Fruit fly (Drosophila melanogaster) whole organism, prepupa: ENCODE results near the gene CG13837.

ENCODE experiments used
- Blimp-1 ChIP-seq: fragments of 200-800 bp; sonication (Bioruptor generic); optimal IDR thresholded peaks from 3 replicates; lab custom pipeline; 2017; ENCODE audit warnings: missing biosample characterization, missing genetic modification characterization, mild to moderate bottlenecking, moderate library complexity, missing genetic modification reagents
- CG10669 ChIP-seq: fragments of 200-800 bp; sonication (Bioruptor generic); optimal IDR thresholded peaks from 3 replicates; lab custom pipeline; 2018; ENCODE audit warnings: missing biosample characterization, mild to moderate bottlenecking, missing genetic modification characterization, moderate library complexity
- CG11294 ChIP-seq: fragments of 200-800 bp; sonication (Bioruptor generic); IDR thresholded peaks from 2 replicates; pipeline ENCODE4 v1.3.6; 2022; ENCODE audit warnings: missing biosample characterization, missing genetic modification characterization
- CG11762 ChIP-seq: fragments of 200-800 bp; sonication (Bioruptor generic); optimal IDR thresholded peaks from 3 replicates; lab custom pipeline; 2016; ENCODE audit warnings: missing biosample characterization, missing genetic modification characterization; ENCODE audit not compliant: insufficient read depth
- CG15336 ChIP-seq: fragments of 200-800 bp; sonication (Bioruptor generic); IDR thresholded peaks from 2 replicates; pipeline ENCODE4 v1.3.6; 2022; ENCODE audit warnings: missing biosample characterization, missing genetic modification characterization
- CG1621 ChIP-seq: fragments of 200-800 bp; sonication (Bioruptor generic); optimal IDR thresholded peaks from 3 replicates; lab custom pipeline; 2018; ENCODE audit warnings: missing biosample characterization, mild to moderate bottlenecking, missing genetic modification characterization
- CG16779 ChIP-seq: fragments of 200-800 bp; sonication (Bioruptor generic); optimal IDR thresholded peaks from 3 replicates; lab custom pipeline; 2017; ENCODE audit warnings: missing biosample characterization, mild to moderate bottlenecking, missing genetic modification characterization
- CG31627 ChIP-seq: fragments of 200-800 bp; sonication (Bioruptor generic); optimal IDR thresholded peaks from 3 replicates; lab custom pipeline; 2016; ENCODE audit warnings: missing biosample characterization, missing genetic modification characterization
- CG32006 ChIP-seq: fragments of 200-800 bp; sonication (Bioruptor generic); optimal IDR thresholded peaks from 3 replicates; lab custom pipeline; 2017; ENCODE audit warnings: missing biosample characterization, mild to moderate bottlenecking, missing genetic modification characterization
- CG34406 ChIP-seq: fragments of 200-800 bp; sonication (Bioruptor generic); optimal IDR thresholded peaks from 3 replicates; lab custom pipeline; 2016; ENCODE audit warnings: missing biosample characterization, missing genetic modification characterization
- CG3919 ChIP-seq: fragments of 200-800 bp; sonication (Bioruptor generic); optimal IDR thresholded peaks from 3 replicates; lab custom pipeline; 2016; ENCODE audit warnings: missing biosample characterization, missing genetic modification characterization
- CG6163 ChIP-seq: fragments of 200-800 bp; sonication (Bioruptor generic); IDR thresholded peaks from 3 replicates; pipeline ENCODE4 v1.3.6; 2022; ENCODE audit warnings: missing biosample characterization, missing genetic modification characterization
- CG6276 ChIP-seq: fragments of 200-800 bp; sonication (Bioruptor generic); optimal IDR thresholded peaks from 2 replicates; lab custom pipeline; 2017; ENCODE audit warnings: missing biosample characterization, mild to moderate bottlenecking, missing genetic modification characterization
- CG6792 ChIP-seq: fragments of 200-800 bp; sonication (Bioruptor generic); optimal IDR thresholded peaks from 3 replicates; lab custom pipeline; 2016; ENCODE audit warnings: missing biosample characterization, missing genetic modification characterization
- CG6854 ChIP-seq: fragments of 200-800 bp; sonication (Bioruptor generic); optimal IDR thresholded peaks from 2 replicates; lab custom pipeline; 2017; ENCODE audit warnings: missing biosample characterization, mild to moderate bottlenecking, missing genetic modification characterization
- CG7368 ChIP-seq: fragments of 200-800 bp; sonication (Bioruptor generic); optimal IDR thresholded peaks from 3 replicates; lab custom pipeline; 2016; ENCODE audit warnings: missing biosample characterization, missing genetic modification characterization
- CG8119 ChIP-seq: fragments of 200-800 bp; sonication (Bioruptor generic); IDR thresholded peaks from 3 replicates; pipeline ENCODE4 v1.3.6; 2022; ENCODE audit warnings: missing biosample characterization, missing genetic modification characterization
- CG8319 ChIP-seq: fragments of 200-800 bp; sonication (Bioruptor generic); optimal IDR thresholded peaks from 3 replicates; lab custom pipeline; 2016; ENCODE audit warnings: missing biosample characterization, missing genetic modification characterization
- CG8632 ChIP-seq: fragments of 200-800 bp; sonication (Bioruptor generic); optimal IDR thresholded peaks from 3 replicates; lab custom pipeline; 2016; ENCODE audit warnings: missing biosample characterization, missing genetic modification characterization
- CG9139 ChIP-seq: fragments of 200-800 bp; sonication (Bioruptor generic); optimal IDR thresholded peaks from 3 replicates; lab custom pipeline; 2017; ENCODE audit warnings: missing biosample characterization, mild to moderate bottlenecking, missing genetic modification characterization
- Eip75B ChIP-seq: fragments of 200-800 bp; sonication (Bioruptor generic); optimal IDR thresholded peaks from 3 replicates; lab custom pipeline; 2016; ENCODE audit warnings: missing biosample characterization, missing genetic modification characterization
- Hr38 ChIP-seq: sonication (Bioruptor generic); optimal IDR thresholded peaks from 2 replicates; lab custom pipeline; 2016; ENCODE audit warnings: missing biosample characterization, missing genetic modification characterization
- Hr39 ChIP-seq: fragments of 200-800 bp; sonication (Bioruptor generic); optimal IDR thresholded peaks from 2 replicates; lab custom pipeline; 2016; ENCODE audit warnings: missing biosample characterization, missing genetic modification characterization
- Hr4 ChIP-seq: fragments of 200-800 bp; sonication (Bioruptor generic); optimal IDR thresholded peaks from 3 replicates; lab custom pipeline; 2016; ENCODE audit warnings: missing biosample characterization, missing genetic modification characterization
- OdsH ChIP-seq: fragments of 200-800 bp; sonication (Bioruptor generic); optimal IDR thresholded peaks from 3 replicates; lab custom pipeline; 2016; ENCODE audit warnings: missing biosample characterization, missing genetic modification characterization
- Smox ChIP-seq: fragments of 200-800 bp; sonication (Bioruptor generic); optimal IDR thresholded peaks from 3 replicates; lab custom pipeline; 2016; ENCODE audit warnings: missing biosample characterization, missing genetic modification characterization
- Sox102F ChIP-seq: fragments of 200-800 bp; sonication (Bioruptor generic); optimal IDR thresholded peaks from 2 replicates; lab custom pipeline; 2016; ENCODE audit warnings: missing biosample characterization, mild to moderate bottlenecking, missing genetic modification characterization
- Sox14 ChIP-seq: fragments of 200-800 bp; sonication (Bioruptor generic); optimal IDR thresholded peaks from 3 replicates; lab custom pipeline; 2016; ENCODE audit warnings: missing biosample characterization, missing genetic modification characterization
- Sox15 ChIP-seq: fragments of 200-800 bp; sonication (Bioruptor generic); optimal IDR thresholded peaks from 3 replicates; lab custom pipeline; 2016; ENCODE audit warnings: missing biosample characterization, missing genetic modification characterization
- achi ChIP-seq: fragments of 200-800 bp; sonication (Bioruptor generic); optimal IDR thresholded peaks from 3 replicates; lab custom pipeline; 2016; ENCODE audit warnings: missing biosample characterization, missing genetic modification characterization
- acj6 ChIP-seq: fragments of 200-800 bp; sonication (Bioruptor generic); optimal IDR thresholded peaks from 3 replicates; lab custom pipeline; 2016; ENCODE audit warnings: missing biosample characterization, missing genetic modification characterization
- cyc ChIP-seq: fragments of 200-800 bp; sonication (Bioruptor generic); optimal IDR thresholded peaks from 3 replicates; lab custom pipeline; 2016; ENCODE audit warnings: missing biosample characterization, missing genetic modification characterization
- dac ChIP-seq: fragments of 200-800 bp; sonication (Bioruptor generic); optimal IDR thresholded peaks from 2 replicates; lab custom pipeline; 2017; ENCODE audit warnings: missing biosample characterization, mild to moderate bottlenecking, missing genetic modification characterization
- dsx ChIP-seq: fragments of 200-800 bp; optimal IDR thresholded peaks from 3 replicates; lab custom pipeline; 2019; ENCODE audit warnings: missing biosample characterization, mild to moderate bottlenecking, missing genetic modification characterization, moderate library complexity; ENCODE audit not compliant: poor library complexity, severe bottlenecking
- esn ChIP-seq: fragments of 200-800 bp; sonication (Bioruptor generic); optimal IDR thresholded peaks from 2 replicates; lab custom pipeline; 2016; ENCODE audit warnings: missing biosample characterization, mild to moderate bottlenecking, missing genetic modification characterization, moderate library complexity
- fd59A ChIP-seq: fragments of 200-800 bp; sonication (Bioruptor generic); optimal IDR thresholded peaks from 2 replicates; lab custom pipeline; 2017; ENCODE audit warnings: missing biosample characterization, mild to moderate bottlenecking, missing genetic modification characterization, missing genetic modification reagents
- fd85E ChIP-seq: fragments of 200-800 bp; sonication (Bioruptor generic); optimal IDR thresholded peaks from 3 replicates; lab custom pipeline; 2016; ENCODE audit warnings: missing biosample characterization, missing genetic modification characterization
- fkh ChIP-seq: fragments of 200-800 bp; sonication (Bioruptor generic); optimal IDR thresholded peaks from 3 replicates; lab custom pipeline; 2017; ENCODE audit warnings: missing biosample characterization, mild to moderate bottlenecking, missing genetic modification characterization, moderate library complexity
- net ChIP-seq: fragments of 200-800 bp; sonication (Bioruptor generic); optimal IDR thresholded peaks from 3 replicates; lab custom pipeline; 2016; ENCODE audit warnings: missing biosample characterization, missing genetic modification characterization
- pdm3 ChIP-seq: fragments of 200-800 bp; sonication (Bioruptor generic); optimal IDR thresholded peaks from 3 replicates; lab custom pipeline; 2016; ENCODE audit warnings: missing biosample characterization, missing genetic modification characterization
- salr ChIP-seq, 2 experiments: fragments of 200-800 bp; sonication (Bioruptor generic); optimal IDR thresholded peaks; 3 replicates each; lab custom pipeline; 2016 to 2018; ENCODE audit warnings: missing biosample characterization in 2 of 2, missing genetic modification characterization in 2 of 2, mild to moderate bottlenecking in 1 of 2
- spab ChIP-seq: fragments of 200-800 bp; sonication (Bioruptor generic); optimal IDR thresholded peaks from 2 replicates; lab custom pipeline; 2017; ENCODE audit warnings: missing biosample characterization, mild to moderate bottlenecking, missing genetic modification characterization, missing genetic modification reagents
- ss ChIP-seq, 2 experiments: fragments of 200-800 bp; sonication (Bioruptor generic); optimal IDR thresholded peaks; 2 replicates in 1 of 2; 3 replicates in 1 of 2; lab custom pipeline; 2017 to 2018; ENCODE audit warnings: mild to moderate bottlenecking in 2 of 2, missing biosample characterization in 2 of 2, missing genetic modification characterization in 2 of 2, moderate library complexity in 1 of 2
- topi ChIP-seq: fragments of 200-800 bp; sonication (Bioruptor generic); optimal IDR thresholded peaks from 3 replicates; lab custom pipeline; 2016; ENCODE audit warnings: missing biosample characterization, missing genetic modification characterization

Gene CG13837

DNA sequence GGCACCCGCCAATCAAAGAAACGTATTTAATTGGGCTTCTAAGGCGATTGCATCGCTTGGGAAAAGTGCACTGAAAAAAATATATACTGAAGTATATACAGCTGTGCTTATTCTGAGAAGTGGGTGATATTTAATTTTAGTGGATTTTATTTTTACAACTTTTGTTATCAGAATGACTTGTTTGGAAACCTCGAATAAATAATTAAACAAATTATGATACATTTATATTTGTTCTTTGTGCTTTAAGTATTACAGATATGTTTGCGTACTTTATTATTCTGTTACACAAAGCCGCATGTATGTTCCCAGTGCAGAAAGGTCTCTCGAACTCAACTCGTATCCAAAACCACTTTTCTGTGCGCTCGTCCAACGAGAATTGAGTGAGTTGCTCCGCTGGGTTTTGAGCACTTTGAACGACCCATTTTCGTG is 4.9 kb downstream of the CG13837 start (continued):
- peak; percentile 91 for TF ChIP-seq CG34406 (GFP tag; lab: Kevin White, UChicago)
- TF ChIP-seq fd59A (GFP tag; lab: Kevin White, UChicago) = peak; percentile 73
- TF ChIP-seq CG8119 = peak; percentile 92
- TF ChIP-seq fkh (GFP tag; lab: Kevin White, UChicago) = peak; percentile 67
- TF ChIP-seq Sox14 (GFP tag; lab: Kevin White, UChicago) = peak; percentile 87
- TF ChIP-seq CG10669 (GFP tag; lab: Kevin White, UChicago) = peak; percentile 79
- TF ChIP-seq fd85E (GFP tag; lab: Kevin White, UChicago) = no peak
- peak; percentile 67 for TF ChIP-seq CG8319
- TF ChIP-seq achi (GFP tag; lab: Kevin White, UChicago) = peak; percentile 89
- peak; percentile 85 for TF ChIP-seq CG31627
- peak; percentile 72 for TF ChIP-seq Blimp-1 (GFP tag; lab: Kevin White, UChicago)
- no peak for TF ChIP-seq Hr38
- peak; percentile 79 for TF ChIP-seq Hr39 (GFP tag; lab: Kevin White, UChicago)
- peak; percentile 22 to 92 for TF ChIP-seq salr (GFP tag; optimal IDR thresholded peaks at IDR 0.05; lab: Kevin White, UChicago)
- TF ChIP-seq Sox102F (GFP tag; lab: Kevin White, UChicago) = peak; percentile 74
- peak; percentile 62 to 71 for TF ChIP-seq ss (GFP tag; optimal IDR thresholded peaks at IDR 0.05; lab: Kevin White, UChicago)
- peak; percentile 68; the same call in 2 of the 3 replicates for TF ChIP-seq CG6163 (GFP tag; lab: Robert Waterston, UW)

DNA sequence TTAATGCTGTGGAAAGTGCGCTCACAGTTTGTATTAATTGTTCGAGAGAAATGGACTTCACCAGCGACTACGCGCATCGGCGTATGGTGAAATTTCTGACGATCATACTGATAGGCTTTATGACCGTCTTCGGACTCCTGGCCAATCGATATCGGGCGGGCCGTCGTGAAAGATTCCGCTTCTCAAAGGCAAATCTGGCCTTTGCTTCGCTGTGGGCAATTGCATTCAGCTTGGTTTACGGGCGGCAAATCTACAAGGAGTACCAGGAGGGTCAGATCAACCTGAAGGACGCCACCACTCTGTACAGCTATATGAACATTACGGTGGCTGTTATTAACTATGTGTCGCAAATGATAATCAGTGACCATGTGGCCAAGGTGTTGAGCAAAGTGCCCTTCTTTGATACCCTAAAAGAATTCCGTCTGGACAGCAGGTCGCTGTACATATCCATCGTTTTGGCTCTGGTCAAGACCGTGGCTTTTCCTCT is 7.9 kb downstream of the CG13837 start, which contains the start of gene Gr94a:
Gene Gr94a (plus strand): TSS at position 51 of the 487 bp plus-strand sequence.
- TF ChIP-seq Hr38 (no peak), CG31627 (no peak), spab (GFP tag; lab: Kevin White, UChicago) (no peak), net (GFP tag; lab: Kevin White, UChicago) (no peak), CG6792 (no peak), Smox (GFP tag; lab: Kevin White, UChicago) (no peak), CG34406 (GFP tag; lab: Kevin White, UChicago) (no peak), OdsH (GFP tag; lab: Kevin White, UChicago) (no peak), fd59A (GFP tag; lab: Kevin White, UChicago) (no peak), topi (GFP tag; lab: Kevin White, UChicago) (no peak), CG11294 (no peak), CG3919 (GFP tag; lab: Kevin White, UChicago) (no peak), Eip75B (no peak), CG8119 (no peak), CG7368 (GFP tag; lab: Kevin White, UChicago) (no peak), salr (GFP tag; optimal IDR thresholded peaks at IDR 0.05; lab: Kevin White, UChicago) (no peak), Hr4 (no peak), CG6854 (GFP tag; lab: Kevin White, UChicago) (no peak), cyc (GFP tag; lab: Kevin White, UChicago) (no peak)
- TF ChIP-seq, all 60 proteins: peak for 0

DNA sequence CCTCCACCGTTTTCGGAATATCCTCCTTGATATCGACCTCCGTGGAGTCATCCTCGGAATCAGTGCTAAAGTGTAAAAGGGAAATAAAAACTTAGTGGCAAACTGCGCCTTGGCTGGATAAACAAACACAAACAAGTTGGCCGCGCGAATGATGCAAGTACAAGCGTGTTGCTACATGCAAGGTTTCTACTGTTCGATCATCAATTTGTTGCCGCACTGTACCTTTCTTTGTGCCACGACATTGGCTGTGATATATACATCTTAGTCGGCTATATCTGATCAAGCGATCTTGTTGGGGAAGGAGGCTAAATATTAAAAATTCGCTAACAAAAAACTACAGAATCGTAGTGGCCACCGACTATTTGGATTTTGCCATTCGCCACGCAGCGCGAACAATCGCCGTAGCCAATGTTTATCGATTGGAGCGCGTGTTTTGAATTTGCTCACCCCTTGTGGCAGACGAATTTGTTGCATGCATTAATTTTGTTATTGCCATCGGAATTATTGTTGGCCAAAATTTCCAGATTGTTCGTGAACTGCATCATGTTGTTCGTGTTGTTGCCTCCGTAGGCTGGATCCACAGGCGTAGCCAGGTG is 9.4 kb downstream of the CG13837 start:
- TF ChIP-seq fd59A (GFP tag; lab: Kevin White, UChicago) (no peak), CG6276 (GFP tag; lab: Kevin White, UChicago) (no peak), pdm3 (no peak), Sox15 (GFP tag; lab: Kevin White, UChicago) (no peak), Blimp-1 (GFP tag; lab: Kevin White, UChicago) (no peak), CG11294 (no peak), esn (GFP tag; lab: Kevin White, UChicago) (no peak)

DNA sequence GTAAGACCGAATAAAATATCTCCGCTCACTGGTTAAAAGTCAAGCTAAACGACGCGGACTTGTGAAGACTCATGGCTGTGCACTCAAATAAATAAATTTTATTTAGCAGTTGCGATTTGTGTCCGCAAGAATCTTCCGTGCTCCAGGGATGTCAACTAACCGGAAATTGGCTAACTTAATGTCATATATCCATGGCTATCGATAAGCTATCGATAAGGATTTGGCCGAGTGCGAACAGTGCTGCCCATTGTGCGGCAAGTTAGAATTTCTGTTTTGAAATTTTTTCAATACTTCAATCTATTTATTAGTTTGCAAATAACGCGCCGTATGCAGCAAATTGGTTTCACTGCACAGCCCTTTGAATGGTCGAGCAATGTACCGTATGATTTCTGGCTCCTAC is 10.1 kb downstream of the CG13837 start, which contains the start of gene p53:
Gene p53 (minus strand): TSS at position 147 of the 400 bp plus-strand sequence.
- no peak for TF ChIP-seq dac (GFP tag; lab: Kevin White, UChicago)
- TF ChIP-seq fkh (GFP tag; lab: Kevin White, UChicago) = peak; percentile 42
- TF ChIP-seq CG11762 = peak; percentile 16
- TF ChIP-seq CG1621 = peak; percentile 50
- no peak for TF ChIP-seq Hr4
- TF ChIP-seq CG9139 (GFP tag; lab: Kevin White, UChicago) = peak; percentile 25
- TF ChIP-seq acj6 (GFP tag; lab: Kevin White, UChicago) = peak; percentile 62
- peak in 1 of 2 experiments; percentile 71 for TF ChIP-seq salr (GFP tag; optimal IDR thresholded peaks at IDR 0.05; lab: Kevin White, UChicago)
- TF ChIP-seq Blimp-1 (GFP tag; lab: Kevin White, UChicago) = peak; percentile 18
- TF ChIP-seq CG32006 (GFP tag; lab: Kevin White, UChicago) = no peak
- no peak for TF ChIP-seq CG16779 (tag; lab: Kevin White, UChicago)
- peak; percentile 70 for TF ChIP-seq esn (GFP tag; lab: Kevin White, UChicago)
- peak; percentile 3 for TF ChIP-seq CG8632 (GFP tag; lab: Kevin White, UChicago)
- TF ChIP-seq Smox (GFP tag; lab: Kevin White, UChicago) = no peak
- TF ChIP-seq dsx (GFP tag; lab: Kevin White, UChicago) = no peak
- TF ChIP-seq ss (GFP tag; optimal IDR thresholded peaks at IDR 0.05; lab: Kevin White, UChicago) = no peak
- TF ChIP-seq CG15336 (GFP tag; lab: Robert Waterston, UW) = no peak
- TF ChIP-seq Sox14 (GFP tag; lab: Kevin White, UChicago) = peak; percentile 33
